Fruit fly (Drosophila melanogaster) whole organism, embryonic: ENCODE data around the gene dbo.

ENCODE experiments used
- BEAF-32 ChIP-seq: fragments of 200-800 bp; sonication (Bioruptor generic); optimal IDR thresholded peaks from 3 replicates; lab custom pipeline; 2017; ENCODE audit warnings: missing biosample characterization, missing genetic modification characterization, mild to moderate bottlenecking, moderate library complexity, missing genetic modification reagents
- Bgb ChIP-seq: fragments of 200-800 bp; sonication (Bioruptor generic); IDR thresholded peaks from 2 replicates; pipeline ENCODE4 v1.3.6; 2022; ENCODE audit warnings: missing biosample characterization, missing genetic modification characterization; ENCODE audit not compliant: partially characterized antibody
- CG10147 ChIP-seq: fragments of 200-800 bp; sonication (Bioruptor generic); optimal IDR thresholded peaks from 2 replicates; lab custom pipeline; 2019; ENCODE audit warnings: missing biosample characterization, mild to moderate bottlenecking, missing genetic modification characterization, moderate library complexity
- CG11695 ChIP-seq: fragments of 200-800 bp; sonication (Bioruptor generic); IDR thresholded peaks from 3 replicates; pipeline ENCODE4 v1.3.6; 2022; ENCODE audit warnings: missing biosample characterization, missing genetic modification characterization
- CG12659 ChIP-seq: fragments of 200-800 bp; sonication (Bioruptor generic); optimal IDR thresholded peaks from 3 replicates; lab custom pipeline; 2017; ENCODE audit warnings: mild to moderate bottlenecking, missing biosample characterization, missing genetic modification reagents, missing genetic modification characterization
- CG13123 ChIP-seq: fragments of 200-800 bp; sonication (Bioruptor generic); optimal IDR thresholded peaks from 2 replicates; lab custom pipeline; 2016; ENCODE audit warnings: missing biosample characterization, missing genetic modification characterization
- CG14050 ChIP-seq: fragments of 200-800 bp; sonication (Bioruptor generic); IDR thresholded peaks from 3 replicates; pipeline ENCODE4 v1.3.6; 2022; ENCODE audit warnings: missing biosample characterization, missing genetic modification characterization
- CG17829 ChIP-seq: fragments of 200-800 bp; optimal IDR thresholded peaks from 2 replicates; lab custom pipeline; 2019; ENCODE audit warnings: missing biosample characterization, mild to moderate bottlenecking, missing genetic modification characterization, moderate library complexity
- CG1792 ChIP-seq: fragments of 200-800 bp; sonication (Bioruptor generic); optimal IDR thresholded peaks from 2 replicates; lab custom pipeline; 2016; ENCODE audit warnings: missing biosample characterization, missing genetic modification characterization
- CG2116 ChIP-seq: fragments of 200-800 bp; sonication (Bioruptor generic); optimal IDR thresholded peaks from 3 replicates; lab custom pipeline; 2018; ENCODE audit warnings: missing biosample characterization, mild to moderate bottlenecking, missing genetic modification characterization
- CG2129 ChIP-seq: fragments of 200-800 bp; sonication (Bioruptor generic); IDR thresholded peaks from 2 replicates; pipeline ENCODE4 v1.3.6; 2022; ENCODE audit warnings: missing biosample characterization, missing genetic modification characterization; ENCODE audit not compliant: partially characterized antibody
- CG30431 ChIP-seq: fragments of 200-800 bp; sonication (Bioruptor generic); optimal IDR thresholded peaks from 2 replicates; lab custom pipeline; 2017; ENCODE audit warnings: missing biosample characterization, missing genetic modification characterization
- CG33213 ChIP-seq: fragments of 200-800 bp; sonication (Bioruptor generic); optimal IDR thresholded peaks from 3 replicates; lab custom pipeline; 2016; ENCODE audit warnings: missing biosample characterization, missing genetic modification characterization
- CG34224 ChIP-seq: fragments of 200-800 bp; sonication (Bioruptor generic); IDR thresholded peaks from 3 replicates; pipeline ENCODE4 v1.3.6; 2022; ENCODE audit warnings: missing biosample characterization, missing genetic modification characterization; ENCODE audit not compliant: partially characterized antibody
- CG6791 ChIP-seq: fragments of 200-800 bp; sonication (Bioruptor generic); IDR thresholded peaks from 3 replicates; pipeline ENCODE4 v1.3.6; 2022; ENCODE audit warnings: missing biosample characterization, missing genetic modification characterization; ENCODE audit not compliant: partially characterized antibody
- CG7963 ChIP-seq: fragments of 200-800 bp; sonication (Bioruptor generic); IDR thresholded peaks from 3 replicates; pipeline ENCODE4 v1.3.6; 2022; ENCODE audit warnings: missing biosample characterization, missing genetic modification characterization; ENCODE audit not compliant: partially characterized antibody
- CG7987 ChIP-seq: fragments of 200-800 bp; sonication (Bioruptor generic); optimal IDR thresholded peaks from 2 replicates; lab custom pipeline; 2018; ENCODE audit warnings: missing biosample characterization, mild to moderate bottlenecking, missing genetic modification characterization, moderate library complexity
- Dll ChIP-seq: fragments of 200-800 bp; sonication (Bioruptor generic); IDR thresholded peaks from 4 replicates; pipeline ENCODE4 v1.3.6; 2022; ENCODE audit warnings: missing biosample characterization, missing genetic modification characterization; ENCODE audit not compliant: partially characterized antibody
- Doc3 ChIP-seq: fragments of 200-800 bp; sonication (Bioruptor generic); IDR thresholded peaks from 3 replicates; pipeline ENCODE4 v1.3.6; 2022; ENCODE audit warnings: missing biosample characterization, missing genetic modification characterization; ENCODE audit not compliant: partially characterized antibody
- Dref ChIP-seq: fragments of 200-800 bp; sonication (Bioruptor generic); IDR thresholded peaks from 2 replicates; pipeline ENCODE4 v1.3.6; 2022; ENCODE audit warnings: missing biosample characterization, missing genetic modification characterization
- E2f2 ChIP-seq: fragments of 200-800 bp; sonication (Bioruptor generic); IDR thresholded peaks from 2 replicates; pipeline ENCODE4 v1.3.6; 2022; ENCODE audit warnings: missing biosample characterization, missing genetic modification characterization
- HLH4C ChIP-seq: fragments of 200-800 bp; sonication (Bioruptor generic); IDR thresholded peaks from 3 replicates; pipeline ENCODE4 v1.3.6; 2022; ENCODE audit warnings: missing biosample characterization, missing genetic modification characterization; ENCODE audit not compliant: partially characterized antibody
- Hr39 ChIP-seq: fragments of >200 bp; optimal IDR thresholded peaks from 2 replicates; lab custom pipeline; 2017
- MBD-R2 ChIP-seq: fragments of 200-800 bp; sonication (Bioruptor generic); IDR thresholded peaks from 2 replicates; pipeline ENCODE4 v1.3.6; 2022; ENCODE audit warnings: missing biosample characterization, missing genetic modification characterization
- NFAT ChIP-seq: fragments of 200-800 bp; sonication (Bioruptor generic); IDR thresholded peaks from 2 replicates; pipeline ENCODE4 v1.3.6; 2022; ENCODE audit warnings: missing biosample characterization, missing genetic modification characterization
- Sry-δ ChIP-seq: fragments of 200-800 bp; sonication (Bioruptor generic); optimal IDR thresholded peaks from 2 replicates; lab custom pipeline; 2016; ENCODE audit warnings: missing biosample characterization, missing genetic modification characterization
- ase ChIP-seq: fragments of 200-800 bp; sonication (Bioruptor generic); IDR thresholded peaks from 3 replicates; pipeline ENCODE4 v1.3.6; 2022; ENCODE audit warnings: missing biosample characterization, missing genetic modification characterization
- croc ChIP-seq: fragments of 200-800 bp; sonication (Bioruptor generic); conservative IDR thresholded peaks from 3 replicates; pipeline ENCODE4 v1.3.6; 2022; ENCODE audit warnings: missing biosample characterization, missing genetic modification characterization
- dmrt11E ChIP-seq: fragments of 200-800 bp; sonication (Bioruptor generic); optimal IDR thresholded peaks from 3 replicates; lab custom pipeline; 2018; ENCODE audit warnings: missing biosample characterization, mild to moderate bottlenecking, missing genetic modification characterization, moderate library complexity
- fd96Cb ChIP-seq: fragments of 200-800 bp; sonication (Bioruptor generic); optimal IDR thresholded peaks from 2 replicates; lab custom pipeline; 2018; ENCODE audit warnings: missing biosample characterization, mild to moderate bottlenecking, missing genetic modification characterization, moderate library complexity
- hb ChIP-seq: fragments of 200-800 bp; sonication (Bioruptor generic); IDR thresholded peaks from 3 replicates; pipeline ENCODE4 v1.3.6; 2022; ENCODE audit warnings: missing biosample characterization, missing genetic modification characterization; ENCODE audit not compliant: partially characterized antibody
- inv ChIP-seq: fragments of 200-800 bp; sonication (Bioruptor generic); IDR thresholded peaks from 2 replicates; pipeline ENCODE4 v1.3.6; 2022; ENCODE audit warnings: missing biosample characterization, missing genetic modification characterization; ENCODE audit not compliant: partially characterized antibody
- knrl ChIP-seq: fragments of 200-800 bp; sonication (Bioruptor generic); IDR thresholded peaks from 3 replicates; pipeline ENCODE4 v1.3.6; 2022; ENCODE audit warnings: missing biosample characterization, missing genetic modification characterization; ENCODE audit not compliant: partially characterized antibody
- mld ChIP-seq: fragments of 200-800 bp; sonication (Bioruptor generic); IDR thresholded peaks from 3 replicates; pipeline ENCODE4 v1.3.6; 2022; ENCODE audit warnings: missing biosample characterization, missing genetic modification characterization; ENCODE audit not compliant: partially characterized antibody
- run ChIP-seq: fragments of 200-800 bp; sonication (Bioruptor generic); optimal IDR thresholded peaks from 3 replicates; lab custom pipeline; 2018; ENCODE audit warnings: missing biosample characterization, mild to moderate bottlenecking, missing genetic modification characterization
- sqz ChIP-seq: fragments of 200-800 bp; sonication (Bioruptor generic); optimal IDR thresholded peaks from 3 replicates; lab custom pipeline; 2018; ENCODE audit warnings: missing biosample characterization, mild to moderate bottlenecking, missing genetic modification characterization
- trem ChIP-seq: fragments of 200-800 bp; optimal IDR thresholded peaks from 3 replicates; lab custom pipeline; 2019; ENCODE audit warnings: missing biosample characterization, mild to moderate bottlenecking, missing genetic modification characterization, moderate library complexity
- unc-4 ChIP-seq: fragments of 200-800 bp; sonication (Bioruptor generic); IDR thresholded peaks from 2 replicates; pipeline ENCODE4 v1.3.6; 2022; ENCODE audit warnings: missing biosample characterization, missing genetic modification characterization; ENCODE audit not compliant: partially characterized antibody
- vnd ChIP-seq: fragments of 200-800 bp; sonication (Bioruptor generic); IDR thresholded peaks from 3 replicates; pipeline ENCODE4 v1.3.6; 2022; ENCODE audit warnings: missing biosample characterization, missing genetic modification characterization; ENCODE audit not compliant: partially characterized antibody
- zen ChIP-seq: fragments of 200-800 bp; sonication (Bioruptor generic); optimal IDR thresholded peaks from 3 replicates; lab custom pipeline; 2018; ENCODE audit warnings: missing biosample characterization, mild to moderate bottlenecking, missing genetic modification characterization, moderate library complexity

The dbo gene

dm6 chr3L:15816714-15817113, 10.0 kb upstream of the dbo start, which contains the start of gene CkIIalpha-i1 (continued):
- TF ChIP-seq CG6791 (GFP tag; lab: Robert Waterston, UW) (peak; percentile 99), vnd (GFP tag; lab: Robert Waterston, UW) (peak; percentile 97), Dll (GFP tag; lab: Robert Waterston, UW) (peak; percentile 96), CG13123 (GFP tag; lab: Kevin White, UChicago) (no peak), NFAT (GFP tag; lab: Robert Waterston, UW) (no peak), Doc3 (GFP tag; lab: Robert Waterston, UW) (peak; percentile 95), run (tag; lab: Kevin White, UChicago) (no peak), hb (GFP tag; lab: Robert Waterston, UW) (peak; percentile 97), CG17829 (tag; lab: Kevin White, UChicago) (no peak), Hr39 (no peak), zen (tag; lab: Kevin White, UChicago) (peak; percentile 8), ase (GFP tag; lab: Robert Waterston, UW) (no peak), knrl (GFP tag; lab: Robert Waterston, UW) (peak; percentile 84), CG14050 (GFP tag; lab: Robert Waterston, UW) (no peak), CG11695 (GFP tag; lab: Robert Waterston, UW) (0 out of 3 replicates have a peak, but pooled peaks have one; percentile 6), E2f2 (GFP tag; lab: Robert Waterston, UW) (peak; percentile 54), BEAF-32 (GFP tag; lab: Kevin White, UChicago) (peak; percentile 80), CG7963 (GFP tag; lab: Robert Waterston, UW) (peak; percentile 99), dmrt11E (tag; lab: Kevin White, UChicago) (no peak), inv (GFP tag; lab: Robert Waterston, UW) (peak; percentile 77), trem (tag; lab: Kevin White, UChicago) (peak; percentile 22), CG34224 (peak; percentile 98), sqz (GFP tag; lab: Kevin White, UChicago) (no peak), Sry-δ (GFP tag; lab: Kevin White, UChicago) (peak; percentile 63), CG10147 (GFP tag; lab: Kevin White, UChicago) (no peak), CG7987 (no peak), HLH4C (GFP tag; lab: Robert Waterston, UW) (peak; percentile 99), Dref (GFP tag; lab: Robert Waterston, UW) (peak; percentile 92), CG12659 (GFP tag; lab: Kevin White, UChicago) (peak; percentile 27), CG2129 (peak; percentile 83; the same call in 1 of the 2 replicates), CG1792 (no peak), CG33213 (GFP tag; lab: Kevin White, UChicago) (peak; percentile 59), croc (no peak), MBD-R2 (peak; percentile 58), unc-4 (GFP tag; lab: Robert Waterston, UW) (peak; percentile 92), CG30431 (no peak), mld (peak; percentile 99), Bgb (GFP tag; lab: Robert Waterston, UW) (peak; percentile 96), fd96Cb (tag; lab: Kevin White, UChicago) (no peak), CG2116 (peak; percentile 97)
